Fruit fly (Drosophila melanogaster): ENCODE data around the gene CG14983.

DNA sequence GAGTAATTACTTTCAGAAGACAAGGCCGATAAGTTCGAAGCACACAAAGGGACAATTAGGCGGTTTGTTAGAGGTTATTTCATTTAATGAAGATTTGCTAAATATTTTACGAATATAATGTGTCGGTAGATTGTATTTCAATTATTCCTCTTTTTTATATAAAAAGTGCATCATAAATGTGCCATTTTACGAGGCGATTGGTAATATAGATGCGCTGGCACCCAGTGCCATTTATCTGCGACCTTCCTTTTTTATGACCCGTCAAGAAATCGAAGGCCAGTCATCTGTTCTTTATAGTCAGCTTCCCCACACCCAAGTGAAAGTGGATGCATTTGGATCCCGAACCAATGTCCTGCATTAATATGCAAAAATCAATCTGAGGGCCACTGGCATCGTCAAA, 21.6 kb downstream of the CG14983 start:
- TF ChIP-seq Hr39 (GFP tag; optimal IDR thresholded peaks at IDR 0.05) (no peak), OdsH (GFP tag; optimal IDR thresholded peaks at IDR 0.05) (no peak), fd59A (GFP tag; optimal IDR thresholded peaks at IDR 0.05) (no peak), pdm3 (GFP tag; optimal IDR thresholded peaks at IDR 0.05) (no peak), eg (GFP tag; IDR thresholded peaks at IDR 0.05) (no peak), topi (GFP tag; optimal IDR thresholded peaks at IDR 0.05) (no peak), acj6 (GFP tag; optimal IDR thresholded peaks at IDR 0.05) (no peak), CG34406 (GFP tag; optimal IDR thresholded peaks at IDR 0.05) (no peak), Sox102F (GFP tag; optimal IDR thresholded peaks at IDR 0.05) (no peak), vri (GFP tag; optimal IDR thresholded peaks at IDR 0.05) (no peak)

Measured in whole organism, prepupa.